Worm (Caenorhabditis elegans): ENCODE results near the gene irld-3.

irld-3 gene

DNA sequence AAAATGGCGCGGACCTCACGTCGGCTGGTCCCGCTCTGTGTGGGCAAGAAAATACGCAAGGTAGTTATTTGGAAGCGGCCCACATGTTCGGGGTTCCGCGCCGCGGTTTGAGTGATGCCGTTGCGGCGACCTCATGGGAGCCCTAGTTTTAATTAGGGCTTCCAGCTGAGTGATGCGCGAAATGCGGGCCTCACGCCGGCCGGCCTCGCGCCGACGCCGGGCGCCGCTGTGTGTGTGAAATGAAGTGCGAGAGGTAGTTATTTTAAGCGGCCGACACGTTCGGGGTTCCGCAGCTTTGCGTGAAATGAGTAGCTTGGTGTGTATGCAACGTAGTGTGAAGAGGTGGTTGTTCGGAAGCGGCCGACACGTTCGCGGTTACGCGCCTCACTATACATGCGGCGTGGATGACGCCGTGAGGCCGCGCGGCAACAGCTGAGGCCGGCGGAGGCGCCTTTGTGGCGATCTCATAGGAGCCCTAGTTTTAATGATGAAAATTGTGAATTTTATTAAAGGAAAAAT, 11.6 kb upstream of the irld-3 start:
- TF ChIP-seq pes-1 (GFP tag; IDR thresholded peaks at IDR 0.05) (no peak), tra-4 (tag; optimal IDR thresholded peaks at IDR 0.05) (no peak), flt-1 (GFP tag; IDR thresholded peaks at IDR 0.05) (no peak), ceh-13 (GFP tag; optimal IDR thresholded peaks at IDR 0.05) (no peak), aly-1 (tag; optimal IDR thresholded peaks at IDR 0.05) (no peak), ets-7 (tag; optimal IDR thresholded peaks at IDR 0.05) (no peak), sea-1 (GFP tag; conservative IDR thresholded peaks at IDR 0.05) (no peak), scrt-1 (GFP tag; IDR thresholded peaks at IDR 0.05) (no peak), tbx-11 (GFP tag; IDR thresholded peaks at IDR 0.05) (no peak), ama-1 (optimal IDR thresholded peaks at IDR 0.05) (no peak), hnd-1 (tag; optimal IDR thresholded peaks at IDR 0.05) (no peak)

- TF ChIP-seq scrt-1 (GFP tag; IDR thresholded peaks at IDR 0.05) (no peak), flt-1 (GFP tag; IDR thresholded peaks at IDR 0.05) (no peak), aly-1 (tag; optimal IDR thresholded peaks at IDR 0.05) (no peak), tbx-11 (GFP tag; IDR thresholded peaks at IDR 0.05) (no peak), pes-1 (GFP tag; IDR thresholded peaks at IDR 0.05) (no peak), tra-4 (tag; optimal IDR thresholded peaks at IDR 0.05) (no peak), hmbx-1 (tag; optimal IDR thresholded peaks at IDR 0.05) (no peak), ama-1 (optimal IDR thresholded peaks at IDR 0.05) (no peak), ceh-13 (GFP tag; optimal IDR thresholded peaks at IDR 0.05) (no peak)
Measured at ce11 chrV:3146932-3147331, 8.5 kb upstream of the irld-3 start, which contains the start of gene srab-11. srab-11 (minus strand) TSS chrV:3147032.

ce11 chrV:3145241-3145640, 6.9 kb upstream of the irld-3 start:
- TF ChIP-seq ceh-36 (tag; optimal IDR thresholded peaks at IDR 0.05) (no peak), flt-1 (GFP tag; IDR thresholded peaks at IDR 0.05) (no peak), tbx-11 (GFP tag; IDR thresholded peaks at IDR 0.05) (no peak), hmbx-1 (tag; optimal IDR thresholded peaks at IDR 0.05) (no peak), sea-1 (GFP tag; conservative IDR thresholded peaks at IDR 0.05) (no peak), ama-1 (optimal IDR thresholded peaks at IDR 0.05) (no peak)

ce11 chrV:3144494-3144893, 6.1 kb upstream of the irld-3 start, which contains the start of gene srab-10:
srab-10 (minus strand) TSS chrV:3144594.
- TF ChIP-seq ama-1 (optimal IDR thresholded peaks at IDR 0.05): no peak
- TF ChIP-seq tra-4 (tag; optimal IDR thresholded peaks at IDR 0.05): no peak
- TF ChIP-seq pes-1 (GFP tag; IDR thresholded peaks at IDR 0.05): no peak
- no peak for TF ChIP-seq B0310.2 (tag; optimal IDR thresholded peaks at IDR 0.05)
- TF ChIP-seq hmg-4 (GFP tag; optimal IDR thresholded peaks at IDR 0.05): no peak
- TF ChIP-seq aly-1 (tag; optimal IDR thresholded peaks at IDR 0.05): no peak

DNA sequence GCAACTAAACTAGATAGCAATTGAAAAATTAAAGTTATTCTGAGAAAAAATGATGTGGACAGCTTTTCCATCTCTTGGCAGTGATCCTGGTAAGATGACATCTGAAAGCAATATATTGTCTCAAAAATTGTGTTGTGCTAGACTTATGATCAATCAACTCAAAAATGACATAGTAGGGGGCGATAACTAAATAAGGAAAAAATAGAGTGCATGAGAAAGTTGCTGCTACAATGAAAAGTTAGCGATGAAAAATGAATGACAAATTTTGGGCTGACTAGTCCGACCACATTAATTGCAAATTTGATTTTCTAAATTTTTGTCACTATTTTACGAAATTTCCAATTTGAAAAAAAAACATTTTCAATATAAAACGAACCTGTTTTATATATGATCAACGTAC, 2.8 kb upstream of the irld-3 start, which contains the start of gene srab-9:
Gene srab-9, minus strand, starts transcription at position 101 of the 400 bp plus-strand sequence.
- no peak for TF ChIP-seq aly-1 (tag; optimal IDR thresholded peaks at IDR 0.05)
- TF ChIP-seq sea-1 (GFP tag; conservative IDR thresholded peaks at IDR 0.05): no peak
- TF ChIP-seq tra-4 (tag; optimal IDR thresholded peaks at IDR 0.05): no peak
- no peak for TF ChIP-seq hnd-1 (tag; optimal IDR thresholded peaks at IDR 0.05)
- TF ChIP-seq ama-1 (optimal IDR thresholded peaks at IDR 0.05): no peak

- TF ChIP-seq tra-4 (tag; optimal IDR thresholded peaks at IDR 0.05) (no peak), ets-7 (tag; optimal IDR thresholded peaks at IDR 0.05) (no peak), aly-1 (tag; optimal IDR thresholded peaks at IDR 0.05) (no peak), ceh-13 (GFP tag; optimal IDR thresholded peaks at IDR 0.05) (no peak)
Measured at ce11 chrV:3133293-3133755, 5.1 kb downstream of the irld-3 start, which contains the start of gene F02C9.2. F02C9.2 (plus strand) TSS chrV:3133705.

DNA sequence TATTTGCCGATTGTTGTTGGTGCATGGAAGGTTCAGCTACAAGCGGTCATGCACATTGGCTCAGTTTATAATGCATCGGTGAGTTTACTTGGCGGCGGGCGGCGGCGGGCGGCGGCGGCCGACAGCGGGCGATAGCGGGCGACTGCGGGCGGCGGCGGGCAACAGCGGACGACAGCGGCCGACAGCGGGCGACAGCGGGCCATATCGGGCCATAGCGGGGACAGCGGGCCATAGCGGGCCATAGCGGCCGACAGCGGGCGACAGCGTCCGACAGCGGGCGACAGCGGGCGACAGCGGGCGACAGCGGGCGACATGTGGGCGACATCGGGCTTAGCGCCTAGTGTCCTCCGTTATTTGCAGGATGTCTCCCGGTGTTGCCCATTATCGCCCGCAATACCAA, 6.3 kb downstream of the irld-3 start:
- TF ChIP-seq aly-1 (tag; optimal IDR thresholded peaks at IDR 0.05) (no peak), pes-1 (GFP tag; IDR thresholded peaks at IDR 0.05) (0 out of 2 replicates have a peak, but pooled peaks have one; percentile 30)

ce11 chrV:3128803-3129202, 9.6 kb downstream of the irld-3 start, which contains the start of gene tat-6:
tat-6 (plus strand) TSS chrV:3129103.
- TF ChIP-seq ceh-13 (GFP tag; optimal IDR thresholded peaks at IDR 0.05) (no peak), ets-7 (tag; optimal IDR thresholded peaks at IDR 0.05) (no peak), tbx-11 (GFP tag; IDR thresholded peaks at IDR 0.05) (no peak), B0310.2 (tag; optimal IDR thresholded peaks at IDR 0.05) (no peak), tbx-37 (GFP tag; conservative IDR thresholded peaks at IDR 0.05) (no peak)

DNA sequence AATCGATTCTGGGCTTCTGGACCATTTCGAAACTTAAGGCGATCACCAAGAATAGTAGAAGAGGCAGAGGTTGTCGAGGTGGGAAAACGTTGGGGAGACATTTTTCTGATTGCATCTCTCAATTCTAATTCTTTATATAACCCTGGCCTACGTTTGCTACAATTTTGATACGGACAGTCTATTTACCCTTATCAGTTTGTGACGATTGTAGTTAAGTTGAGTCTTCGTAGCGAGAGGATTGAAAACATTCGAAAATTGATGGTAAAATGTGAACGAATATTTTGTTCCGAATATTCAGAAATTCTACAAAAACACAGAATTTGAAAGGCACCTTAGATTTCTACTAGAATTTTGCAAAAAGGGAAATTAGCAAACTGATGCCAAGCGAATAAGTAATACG, 10.7 kb downstream of the irld-3 start, which contains the start of gene Y73C8C.10:
Gene Y73C8C.10, minus strand, starts transcription at position 101 of the 400 bp plus-strand sequence.
- no peak for TF ChIP-seq tbx-37 (GFP tag; conservative IDR thresholded peaks at IDR 0.05)
- no peak for TF ChIP-seq pes-1 (GFP tag; IDR thresholded peaks at IDR 0.05)
- no peak for TF ChIP-seq scrt-1 (GFP tag; IDR thresholded peaks at IDR 0.05)
- no peak for TF ChIP-seq hmg-4 (GFP tag; optimal IDR thresholded peaks at IDR 0.05)
- TF ChIP-seq ceh-13 (GFP tag; optimal IDR thresholded peaks at IDR 0.05): no peak
- no peak for TF ChIP-seq flt-1 (GFP tag; IDR thresholded peaks at IDR 0.05)
- TF ChIP-seq hmbx-1 (tag; optimal IDR thresholded peaks at IDR 0.05): no peak
- no peak for TF ChIP-seq hnd-1 (tag; optimal IDR thresholded peaks at IDR 0.05)
- TF ChIP-seq sea-1 (GFP tag; conservative IDR thresholded peaks at IDR 0.05): no peak
- no peak for TF ChIP-seq aly-1 (tag; optimal IDR thresholded peaks at IDR 0.05)
- no peak for TF ChIP-seq ceh-36 (tag; optimal IDR thresholded peaks at IDR 0.05)
- TF ChIP-seq B0310.2 (tag; optimal IDR thresholded peaks at IDR 0.05): no peak
- TF ChIP-seq F13C5.2 (tag; optimal IDR thresholded peaks at IDR 0.05): no peak
- TF ChIP-seq ets-7 (tag; optimal IDR thresholded peaks at IDR 0.05): no peak
- TF ChIP-seq ama-1 (optimal IDR thresholded peaks at IDR 0.05): no peak
